Fruit fly (Drosophila melanogaster) whole organism, embryonic: ENCODE measurements around the gene BtbVII.
A peak's percentile ranks its signal among the peaks of the same experiment; 100 is the strongest.

Experiments used
- B-H1 ChIP-seq: fragments of 200-800 bp; sonication (Bioruptor generic); IDR thresholded peaks from 3 replicates; pipeline ENCODE4 v1.3.6; 2022; ENCODE audit warnings: missing biosample characterization, missing genetic modification characterization
- BEAF-32 ChIP-seq: fragments of 200-800 bp; sonication (Bioruptor generic); optimal IDR thresholded peaks from 3 replicates; lab custom pipeline; 2017; ENCODE audit warnings: missing biosample characterization, missing genetic modification characterization, mild to moderate bottlenecking, moderate library complexity, missing genetic modification reagents
- CG10543 ChIP-seq: fragments of 200-800 bp; sonication (Bioruptor generic); optimal IDR thresholded peaks from 3 replicates; lab custom pipeline; 2017; ENCODE audit warnings: missing biosample characterization, mild to moderate bottlenecking, missing genetic modification characterization, moderate library complexity
- CG12236 ChIP-seq: fragments of 200-800 bp; sonication (Bioruptor generic); optimal IDR thresholded peaks from 2 replicates; lab custom pipeline; 2016; ENCODE audit warnings: missing biosample characterization, missing genetic modification characterization
- CG17612 ChIP-seq: fragments of 200-800 bp; sonication (Bioruptor generic); IDR thresholded peaks from 2 replicates; pipeline ENCODE4 v1.3.6; 2022; ENCODE audit warnings: missing biosample characterization, missing genetic modification characterization
- CG18011 ChIP-seq: fragments of 200-800 bp; sonication (Bioruptor generic); optimal IDR thresholded peaks from 2 replicates; lab custom pipeline; 2017; ENCODE audit warnings: missing biosample characterization, missing genetic modification characterization, mild to moderate bottlenecking, moderate library complexity, missing genotype
- CG18619 ChIP-seq: fragments of 200-800 bp; sonication (Bioruptor generic); optimal IDR thresholded peaks from 3 replicates; lab custom pipeline; 2017; ENCODE audit warnings: missing biosample characterization, mild to moderate bottlenecking, missing genetic modification characterization
- CG32532 ChIP-seq: fragments of 200-800 bp; sonication (Bioruptor generic); IDR thresholded peaks from 2 replicates; pipeline ENCODE4 v1.3.6; 2022; ENCODE audit warnings: missing biosample characterization, missing genetic modification characterization
- CG3726 ChIP-seq: fragments of 200-800 bp; sonication (Bioruptor generic); IDR thresholded peaks from 3 replicates; pipeline ENCODE4, ENCODE4 v1.3.6; 2022; ENCODE audit warnings: missing biosample characterization, missing genetic modification characterization
- CG4424 ChIP-seq: fragments of 200-800 bp; sonication (Bioruptor generic); optimal IDR thresholded peaks from 3 replicates; lab custom pipeline; 2016; ENCODE audit warnings: missing biosample characterization, missing genetic modification characterization
- CG7839 ChIP-seq: fragments of 200-800 bp; sonication (Bioruptor generic); optimal IDR thresholded peaks from 3 replicates; lab custom pipeline; 2018; ENCODE audit warnings: missing biosample characterization, mild to moderate bottlenecking, missing genetic modification characterization, moderate library complexity
- CG8765 ChIP-seq: fragments of 200-800 bp; sonication (Bioruptor generic); IDR thresholded peaks from 2 replicates; pipeline ENCODE4 v1.3.6; 2022; ENCODE audit warnings: missing biosample characterization, missing genetic modification characterization
- CG9215 ChIP-seq: fragments of 200-800 bp; sonication (Bioruptor generic); IDR thresholded peaks from 2 replicates; pipeline ENCODE4 v1.3.6; 2022; ENCODE audit warnings: missing biosample characterization, missing genetic modification characterization
- CG9817 ChIP-seq: fragments of 200-800 bp; sonication (Bioruptor generic); optimal IDR thresholded peaks from 2 replicates; lab custom pipeline; 2018; ENCODE audit warnings: missing biosample characterization, mild to moderate bottlenecking, missing genetic modification characterization, moderate library complexity
- CHES-1-like ChIP-seq: fragments of 200-800 bp; sonication (Bioruptor generic); optimal IDR thresholded peaks from 2 replicates; lab custom pipeline; 2016; ENCODE audit warnings: missing biosample characterization, missing genetic modification characterization
- E2f1 ChIP-seq: fragments of 200-800 bp; sonication (Bioruptor generic); IDR thresholded peaks from 2 replicates; pipeline ENCODE4 v1.3.6; 2022; ENCODE audit warnings: missing biosample characterization, missing genetic modification characterization
- Hr39 ChIP-seq: fragments of >200 bp; optimal IDR thresholded peaks from 2 replicates; lab custom pipeline; 2017
- MBD-R2 ChIP-seq: fragments of 200-800 bp; sonication (Bioruptor generic); IDR thresholded peaks from 2 replicates; pipeline ENCODE4 v1.3.6; 2022; ENCODE audit warnings: missing biosample characterization, missing genetic modification characterization
- Meics ChIP-seq: fragments of 200-800 bp; sonication (Bioruptor generic); optimal IDR thresholded peaks from 2 replicates; lab custom pipeline; 2017; ENCODE audit warnings: missing biosample characterization, mild to moderate bottlenecking, missing genetic modification characterization
- Myb ChIP-seq: fragments of 200-800 bp; sonication (Bioruptor generic); optimal IDR thresholded peaks from 2 replicates; lab custom pipeline; 2016; ENCODE audit warnings: missing biosample characterization, missing genetic modification characterization
- NC2β ChIP-seq: fragments of 200-800 bp; sonication (Bioruptor generic); optimal IDR thresholded peaks from 2 replicates; lab custom pipeline; 2016; ENCODE audit warnings: missing biosample characterization, missing genetic modification characterization
- NfI ChIP-seq: fragments of 200-800 bp; sonication (Bioruptor generic); optimal IDR thresholded peaks from 3 replicates; lab custom pipeline; 2018; ENCODE audit warnings: missing biosample characterization, mild to moderate bottlenecking, missing genetic modification characterization, moderate library complexity
- Rfx ChIP-seq: fragments of 200-800 bp; sonication (Bioruptor generic); IDR thresholded peaks from 2 replicates; pipeline ENCODE4 v1.3.6; 2022; ENCODE audit warnings: missing biosample characterization, missing genetic modification characterization
- abd-A ChIP-seq: fragments of 200-800 bp; sonication (Bioruptor generic); optimal IDR thresholded peaks from 3 replicates; lab custom pipeline; 2019; ENCODE audit warnings: missing biosample characterization, mild to moderate bottlenecking, missing genetic modification characterization, moderate library complexity
- amos ChIP-seq: fragments of 200-800 bp; sonication (Bioruptor generic); IDR thresholded peaks from 2 replicates; pipeline ENCODE4 v1.3.6; 2022; ENCODE audit warnings: missing biosample characterization, missing genetic modification characterization; ENCODE audit not compliant: partially characterized antibody
- bcd ChIP-seq: fragments of 200-800 bp; sonication (Bioruptor generic); optimal IDR thresholded peaks from 2 replicates; lab custom pipeline; 2017; ENCODE audit warnings: missing biosample characterization, mild to moderate bottlenecking, missing genetic modification characterization
- caup ChIP-seq: fragments of 200-800 bp; sonication (Bioruptor generic); optimal IDR thresholded peaks from 3 replicates; lab custom pipeline; 2017; ENCODE audit warnings: missing biosample characterization, mild to moderate bottlenecking, missing genetic modification characterization, moderate library complexity; ENCODE audit not compliant: severe bottlenecking
- chif ChIP-seq, 2 experiments: fragments of 200-800 bp; sonication (Bioruptor generic); optimal IDR thresholded peaks; 3 replicates each; lab custom pipeline; 2016; ENCODE audit warnings: missing biosample characterization in 2 of 2, missing genetic modification characterization in 2 of 2
- croc ChIP-seq: fragments of 200-800 bp; sonication (Bioruptor generic); conservative IDR thresholded peaks from 3 replicates; pipeline ENCODE4 v1.3.6; 2022; ENCODE audit warnings: missing biosample characterization, missing genetic modification characterization
- crol ChIP-seq: fragments of 200-800 bp; sonication (Bioruptor generic); IDR thresholded peaks from 2 replicates; pipeline ENCODE4 v1.3.6; 2022; ENCODE audit warnings: missing biosample characterization, missing genetic modification characterization
- dimm ChIP-seq: fragments of 200-800 bp; sonication (Bioruptor generic); IDR thresholded peaks from 2 replicates; pipeline ENCODE4 v1.3.6; 2022; ENCODE audit warnings: missing biosample characterization, missing genetic modification characterization
- dmrt11E ChIP-seq: fragments of 200-800 bp; sonication (Bioruptor generic); optimal IDR thresholded peaks from 3 replicates; lab custom pipeline; 2018; ENCODE audit warnings: missing biosample characterization, mild to moderate bottlenecking, missing genetic modification characterization, moderate library complexity
- dmrt99B ChIP-seq: fragments of 200-800 bp; sonication (Bioruptor generic); optimal IDR thresholded peaks from 2 replicates; lab custom pipeline; 2018; ENCODE audit warnings: missing biosample characterization, mild to moderate bottlenecking, missing genetic modification characterization, moderate library complexity
- dpn ChIP-seq, 2 experiments: fragments of 200-800 bp; sonication (Bioruptor generic); optimal IDR thresholded peaks; 3 replicates each; lab custom pipeline; 2016; ENCODE audit warnings: missing biosample characterization in 2 of 2, missing genetic modification characterization in 2 of 2
- her ChIP-seq: fragments of 200-800 bp; sonication (Bioruptor generic); optimal IDR thresholded peaks from 2 replicates; lab custom pipeline; 2016; ENCODE audit warnings: missing biosample characterization, missing genetic modification characterization
- hkb ChIP-seq, 2 experiments: fragments of 200-800 bp in 1 of 2; fragments of >200 bp in 1 of 2; sonication (Bioruptor generic) in 1 of 2; IDR thresholded peaks in 1 of 2; optimal IDR thresholded peaks in 1 of 2; 2 replicates each; pipeline versions ENCODE4 v1.3.6 to Lab custom; 2017 to 2022; ENCODE audit warnings: missing biosample characterization in 1 of 2, missing genetic modification characterization in 1 of 2
- ken ChIP-seq: fragments of 200-800 bp; sonication (Bioruptor generic); IDR thresholded peaks from 3 replicates; pipeline ENCODE4 v1.3.6; 2022; ENCODE audit warnings: missing biosample characterization, missing genetic modification characterization
- lilli ChIP-seq: fragments of 200-800 bp; sonication (Bioruptor generic); optimal IDR thresholded peaks from 3 replicates; lab custom pipeline; 2016; ENCODE audit warnings: missing biosample characterization, missing genetic modification characterization
- lov ChIP-seq, 2 experiments: fragments of 200-800 bp in 1 of 2; fragments of >200 bp in 1 of 2; sonication (Bioruptor generic) in 1 of 2; IDR thresholded peaks in 1 of 2; optimal IDR thresholded peaks in 1 of 2; 2 replicates in 1 of 2; 3 replicates in 1 of 2; pipeline versions ENCODE4 v1.3.6 to Lab custom; 2017 to 2022; ENCODE audit warnings: missing biosample characterization in 1 of 2, missing genetic modification characterization in 1 of 2
- onecut ChIP-seq: fragments of 200-800 bp; sonication (Bioruptor generic); IDR thresholded peaks from 2 replicates; pipeline ENCODE4 v1.3.6; 2022; ENCODE audit warnings: missing biosample characterization, missing genetic modification characterization
- salm ChIP-seq: fragments of 200-800 bp; sonication (Bioruptor generic); optimal IDR thresholded peaks from 2 replicates; lab custom pipeline; 2018; ENCODE audit warnings: missing biosample characterization, mild to moderate bottlenecking, missing genetic modification characterization
- scrt ChIP-seq: fragments of 200-800 bp; sonication (Bioruptor generic); optimal IDR thresholded peaks from 2 replicates; lab custom pipeline; 2018; ENCODE audit warnings: missing biosample characterization, mild to moderate bottlenecking, missing genetic modification characterization, moderate library complexity
- sens ChIP-seq: fragments of 200-800 bp; sonication (Bioruptor generic); peaks from one replicate; lab custom pipeline; 2016; ENCODE audit warnings: missing biosample characterization, missing genetic modification characterization
- so ChIP-seq: fragments of 200-800 bp; sonication (Bioruptor generic); IDR thresholded peaks from 3 replicates; pipeline ENCODE4 v1.3.6; 2022; ENCODE audit warnings: missing biosample characterization, missing genetic modification characterization
- ssp ChIP-seq: fragments of 200-800 bp; sonication (Bioruptor generic); IDR thresholded peaks from 2 replicates; pipeline ENCODE4 v1.3.6; 2022; ENCODE audit warnings: missing biosample characterization, missing genetic modification characterization
- tap ChIP-seq: fragments of 200-800 bp; optimal IDR thresholded peaks from 3 replicates; lab custom pipeline; 2019; ENCODE audit warnings: missing biosample characterization, mild to moderate bottlenecking, missing genetic modification characterization, moderate library complexity
- tna ChIP-seq: fragments of 200-800 bp; sonication (Bioruptor generic); IDR thresholded peaks from 2 replicates; pipeline ENCODE4 v1.3.6; 2022; ENCODE audit warnings: missing biosample characterization, missing genetic modification characterization; ENCODE audit not compliant: partially characterized antibody

The BtbVII gene

dm6 chr3L:3198447-3199402 lies 50.3 kb downstream of the BtbVII start, which contains the start of the genes CG32276 and gry (continued):
- no peak for TF ChIP-seq crol (GFP tag; lab: Robert Waterston, UW)
- TF ChIP-seq her: peak; percentile 71
- peak; percentile 69 for TF ChIP-seq caup (GFP tag; lab: Kevin White, UChicago)
- TF ChIP-seq CG32532: peak; percentile 81
- peak; percentile 60 for TF ChIP-seq CG18619
- no peak for TF ChIP-seq CG17612
- peak; percentile 54; the same call in 1 of the 3 replicates for TF ChIP-seq ken (GFP tag; lab: Robert Waterston, UW)
- peak; percentile 33 for TF ChIP-seq hkb (optimal IDR thresholded peaks at IDR 0.05; lab: Kevin White, UChicago)
- peak; percentile 65 for TF ChIP-seq hkb (GFP tag; IDR thresholded peaks at IDR 0.05; lab: Robert Waterston, UW)
- TF ChIP-seq lilli (GFP tag; lab: Kevin White, UChicago): peak; percentile 88
- peak; percentile 76 to 81 for TF ChIP-seq dpn (GFP tag; optimal IDR thresholded peaks at IDR 0.05; lab: Kevin White, UChicago)
- TF ChIP-seq CG18011 (GFP tag; lab: Kevin White, UChicago): peak; percentile 49
- peak; percentile 77 for TF ChIP-seq Myb (GFP tag; lab: Kevin White, UChicago)
- peak; percentile 46 for TF ChIP-seq ssp
- peak; percentile 85 for TF ChIP-seq MBD-R2 (GFP tag; lab: Robert Waterston, UW)
- TF ChIP-seq so (GFP tag; lab: Robert Waterston, UW): no peak
- TF ChIP-seq CG8765: peak; percentile 71
- TF ChIP-seq Rfx: peak; percentile 77
- peak; percentile 64 for TF ChIP-seq CG9215
- peak; percentile 89 for TF ChIP-seq CHES-1-like (GFP tag; lab: Kevin White, UChicago)
- peak; percentile 26 for TF ChIP-seq salm
- TF ChIP-seq tap: peak; percentile 63
- peak; percentile 76 for TF ChIP-seq scrt (GFP tag; lab: Kevin White, UChicago)
- TF ChIP-seq Meics (GFP tag; lab: Kevin White, UChicago): peak; percentile 78
- 0 out of 3 replicates have a peak, but pooled peaks have one; percentile 55 for TF ChIP-seq CG3726
- no peak for TF ChIP-seq croc (GFP tag; lab: Robert Waterston, UW)
- no peak; the same call in 2 of the 3 replicates for TF ChIP-seq B-H1
- TF ChIP-seq sens (GFP tag; lab: Kevin White, UChicago): peak; percentile 94
- TF ChIP-seq Hr39: no peak
- peak; percentile 54 to 71 for TF ChIP-seq chif (GFP tag; optimal IDR thresholded peaks at IDR 0.05; lab: Kevin White, UChicago)
- TF ChIP-seq CG12236: peak; percentile 41
- TF ChIP-seq lov (optimal IDR thresholded peaks at IDR 0.05; lab: Kevin White, UChicago): no peak
- TF ChIP-seq lov (GFP tag; IDR thresholded peaks at IDR 0.05; lab: Robert Waterston, UW): peak; percentile 61; the same call in 1 of the 3 replicates
- peak; percentile 73 for TF ChIP-seq NfI
- peak; percentile 67 for TF ChIP-seq BEAF-32 (GFP tag; lab: Kevin White, UChicago)
- no peak; the same call in 1 of the 2 replicates for TF ChIP-seq amos (GFP tag; lab: Robert Waterston, UW)
- peak; percentile 73 for TF ChIP-seq bcd
- no peak for TF ChIP-seq abd-A (tag; lab: Kevin White, UChicago)
- no peak for TF ChIP-seq dmrt99B
- TF ChIP-seq E2f1: peak; percentile 53
- TF ChIP-seq CG10543 (GFP tag; lab: Kevin White, UChicago): peak; percentile 79
- TF ChIP-seq dmrt11E: peak; percentile 67
- peak; percentile 30 for TF ChIP-seq onecut (GFP tag; lab: Robert Waterston, UW)
- no peak for TF ChIP-seq dimm (GFP tag; lab: Robert Waterston, UW)
- TF ChIP-seq CG9817 (tag; lab: Kevin White, UChicago): peak; percentile 67
- peak; percentile 84 for TF ChIP-seq NC2β (GFP tag; lab: Kevin White, UChicago)
- TF ChIP-seq tna (GFP tag; lab: Robert Waterston, UW): no peak
- TF ChIP-seq CG7839: no peak
- peak; percentile 85 for TF ChIP-seq CG4424
